Worm (Caenorhabditis elegans) whole organism, L4 larva: ENCODE results near the gene Y116A8C.25.

Source experiments
- D1046.2 ChIP-seq: fragments of 200-800 bp; sonication (Bioruptor generic); IDR thresholded peaks from 2 replicates; pipeline ENCODE4 v1.3.6; 2022; ENCODE audit warnings: missing genetic modification characterization, missing compliant biosample characterization
- R02D3.7 ChIP-seq: fragments of 150-350 bp; sonication (generic microtip); optimal IDR thresholded peaks from 3 replicates; lab custom pipeline; 2014; ENCODE audit warnings: missing biosample characterization, missing genetic modification characterization
- T26A8.4 ChIP-seq: fragments of 200-800 bp; sonication (Bioruptor generic); IDR thresholded peaks from 2 replicates; pipeline ENCODE4 v1.3.6; 2022; ENCODE audit warnings: missing genetic modification characterization, missing compliant biosample characterization
- Y48G9A.11 ChIP-seq: fragments of 200-800 bp; sonication (Bioruptor generic); IDR thresholded peaks from 2 replicates; pipeline ENCODE4 v1.3.6; 2022; ENCODE audit warnings: missing genetic modification reagents, missing genetic modification characterization, missing compliant biosample characterization
- Y75B8A.6 ChIP-seq: fragments of 200-800 bp; sonication (Bioruptor generic); IDR thresholded peaks from 2 replicates; pipeline ENCODE4 v1.3.6; 2022; ENCODE audit warnings: missing genetic modification reagents, missing genetic modification characterization, missing compliant biosample characterization
- ZK546.5 ChIP-seq, 2 experiments: sonication (generic microtip); optimal IDR thresholded peaks; 2 replicates each; lab custom pipeline; 2017; ENCODE audit warnings: missing biosample characterization in 2 of 2, missing genetic modification characterization in 2 of 2
- ama-1 ChIP-seq: fragments of 150-350 bp; optimal IDR thresholded peaks from 2 replicates; lab custom pipeline; 2014; ENCODE audit warnings: inconsistent platforms, mixed read lengths
- attf-4 ChIP-seq: sonication (generic microtip); optimal IDR thresholded peaks from 3 replicates; lab custom pipeline; 2017; ENCODE audit warnings: missing biosample characterization, missing genetic modification characterization
- ceh-28 ChIP-seq: fragments of 150-350 bp; optimal IDR thresholded peaks from 2 replicates; lab custom pipeline; 2014; ENCODE audit warnings: missing biosample characterization, missing genetic modification reagents, missing genetic modification characterization
- ceh-44 ChIP-seq: fragments of 200-800 bp; sonication (Bioruptor generic); IDR thresholded peaks from 2 replicates; pipeline ENCODE4 v1.3.6; 2022; ENCODE audit warnings: missing genetic modification reagents, missing genetic modification characterization, missing compliant biosample characterization
- ceh-82 ChIP-seq: sonication (generic microtip); optimal IDR thresholded peaks from 2 replicates; lab custom pipeline; 2017; ENCODE audit warnings: missing biosample characterization, missing genetic modification characterization
- dmd-8 ChIP-seq: fragments of 200-800 bp; sonication (Bioruptor generic); IDR thresholded peaks from 2 replicates; pipeline ENCODE4 v1.3.6; 2022; ENCODE audit warnings: missing genetic modification characterization, missing compliant biosample characterization
- dve-1 ChIP-seq: sonication (generic microtip); optimal IDR thresholded peaks from 2 replicates; lab custom pipeline; 2017; ENCODE audit warnings: antibody characterized with exemption, mild to moderate bottlenecking, missing genetic modification characterization, missing compliant biosample characterization; ENCODE audit not compliant: insufficient read depth
- egl-43 ChIP-seq: fragments of 200-800 bp; sonication (Bioruptor generic); IDR thresholded peaks from 2 replicates; pipeline ENCODE4 v1.3.6; 2022; ENCODE audit warnings: missing genetic modification reagents, missing genetic modification characterization, missing compliant biosample characterization
- fos-1 ChIP-seq: fragments of 150-350 bp; optimal IDR thresholded peaks from 2 replicates; lab custom pipeline; 2014; ENCODE audit warnings: missing biosample characterization, missing genetic modification characterization
- gei-8 ChIP-seq: fragments of 200-800 bp; sonication (Bioruptor generic); optimal IDR thresholded peaks from 2 replicates; lab custom pipeline; 2018; ENCODE audit warnings: mild to moderate bottlenecking, missing genetic modification characterization, missing compliant biosample characterization
- lim-7 ChIP-seq: fragments of 200-800 bp; sonication (Bioruptor generic); IDR thresholded peaks from 2 replicates; pipeline ENCODE4 v1.3.6; 2022; ENCODE audit warnings: missing genetic modification characterization, missing compliant biosample characterization
- lin-1 ChIP-seq: fragments of 200-800 bp; sonication (Bioruptor generic); IDR thresholded peaks from 2 replicates; pipeline ENCODE4 v1.3.6; 2022; ENCODE audit warnings: missing genetic modification reagents, missing genetic modification characterization, missing compliant biosample characterization
- lin-29 ChIP-seq: fragments of 200-800 bp; sonication (Bioruptor generic); IDR thresholded peaks from 2 replicates; pipeline ENCODE4 v1.3.6; 2022; ENCODE audit warnings: missing genetic modification reagents, missing genetic modification characterization, missing compliant biosample characterization
- lin-38 ChIP-seq: fragments of 200-800 bp; sonication (Bioruptor generic); IDR thresholded peaks from 2 replicates; pipeline ENCODE4 v1.3.6; 2022; ENCODE audit warnings: missing genetic modification reagents, missing genetic modification characterization, missing compliant biosample characterization
- madf-5 ChIP-seq, 2 experiments: fragments of 200-800 bp; sonication (Bioruptor generic); IDR thresholded peaks; 2 replicates each; pipeline ENCODE4 v1.3.6; 2022; ENCODE audit warnings: missing compliant biosample characterization in 2 of 2, missing genetic modification characterization in 2 of 2
- mdl-1 ChIP-seq, 2 experiments: fragments of 150-350 bp in 1 of 2; sonication (generic microtip) in 1 of 2; optimal IDR thresholded peaks; 2 replicates each; lab custom pipeline; 2014 to 2017; ENCODE audit warnings: missing biosample characterization in 2 of 2, missing genetic modification characterization in 2 of 2
- mdt-29 ChIP-seq: fragments of 200-800 bp; sonication (Bioruptor generic); IDR thresholded peaks from 2 replicates; pipeline ENCODE4 v1.3.6; 2022; ENCODE audit warnings: missing genetic modification reagents, missing genetic modification characterization, missing compliant biosample characterization
- mep-1 ChIP-seq: fragments of 150-350 bp; sonication (generic microtip); optimal IDR thresholded peaks from 3 replicates; lab custom pipeline; 2014; ENCODE audit warnings: missing biosample characterization, missing genetic modification characterization
- mes-2 ChIP-seq: sonication (generic microtip); optimal IDR thresholded peaks from 2 replicates; lab custom pipeline; 2016; ENCODE audit warnings: missing genotype, mild to moderate bottlenecking, missing genetic modification characterization, missing compliant biosample characterization; ENCODE audit not compliant: poor library complexity, severe bottlenecking
- mxl-3 ChIP-seq: fragments of 200-800 bp; sonication (Bioruptor generic); optimal IDR thresholded peaks from 2 replicates; lab custom pipeline; 2018; ENCODE audit warnings: mild to moderate bottlenecking, missing genetic modification characterization, missing compliant biosample characterization
- nhr-111 ChIP-seq: fragments of 200-800 bp; sonication (Bioruptor generic); optimal IDR thresholded peaks from 2 replicates; lab custom pipeline; 2018; ENCODE audit warnings: mild to moderate bottlenecking, missing genetic modification characterization, missing compliant biosample characterization
- nhr-41 ChIP-seq: fragments of 200-800 bp; sonication (Bioruptor generic); IDR thresholded peaks from 2 replicates; pipeline ENCODE4 v1.3.6; 2022; ENCODE audit warnings: missing genetic modification reagents, missing genetic modification characterization, missing compliant biosample characterization
- rbr-2 ChIP-seq: sonication (generic microtip); optimal IDR thresholded peaks from 2 replicates; lab custom pipeline; 2016; ENCODE audit warnings: missing genotype, missing genetic modification characterization, missing compliant biosample characterization
- saeg-2 ChIP-seq: fragments of 200-800 bp; sonication (Bioruptor generic); IDR thresholded peaks from 2 replicates; pipeline ENCODE4 v1.3.6; 2022; ENCODE audit warnings: missing genetic modification reagents, missing genetic modification characterization, missing compliant biosample characterization
- snpc-1.2 ChIP-seq: fragments of 200-800 bp; sonication (Bioruptor generic); IDR thresholded peaks from 2 replicates; pipeline ENCODE4 v1.3.6; 2022; ENCODE audit warnings: missing genetic modification reagents, missing genetic modification characterization, missing compliant biosample characterization
- unc-39 ChIP-seq: sonication (generic microtip); optimal IDR thresholded peaks from 2 replicates; lab custom pipeline; 2017; ENCODE audit warnings: missing biosample characterization, missing genetic modification characterization
- zfp-3 ChIP-seq: fragments of 200-800 bp; sonication (Bioruptor generic); conservative IDR thresholded peaks from 2 replicates; pipeline ENCODE4 v1.3.6; 2022; ENCODE audit warnings: missing genetic modification reagents, missing genetic modification characterization, missing compliant biosample characterization
- zip-11 ChIP-seq: fragments of 200-800 bp; sonication (Bioruptor generic); IDR thresholded peaks from 2 replicates; pipeline ENCODE4 v1.3.6; 2022; ENCODE audit warnings: missing genetic modification characterization, missing compliant biosample characterization
- ztf-11 ChIP-seq: fragments of 150-350 bp; optimal IDR thresholded peaks from 2 replicates; lab custom pipeline; 2014; ENCODE audit warnings: missing biosample characterization, missing genetic modification characterization

Y116A8C.25 gene

ce11 chrIV:17116345-17116744 lies 37.8 kb upstream of the Y116A8C.25 start, which contains the start of gene cyn-13:
cyn-13 (minus strand) TSS chrIV:17116657.
- TF ChIP-seq D1046.2 (GFP tag; lab: Robert Waterston, UW): 0 out of 2 replicates have a peak, but pooled peaks have one; percentile 54
- TF ChIP-seq madf-5 (GFP tag; IDR thresholded peaks at IDR 0.05; lab: Robert Waterston, UW): no peak
- TF ChIP-seq mes-2: no peak
- peak; percentile 47; the same call in 1 of the 2 replicates for TF ChIP-seq Y48G9A.11
- TF ChIP-seq lin-1 (GFP tag; lab: Robert Waterston, UW): no peak
- TF ChIP-seq snpc-1.2 (GFP tag; lab: Robert Waterston, UW): peak; percentile 22; the same call in 1 of the 2 replicates
- 0 out of 2 replicates have a peak, but pooled peaks have one; percentile 12 for TF ChIP-seq mdt-29 (GFP tag; lab: Robert Waterston, UW)
- no peak for TF ChIP-seq mdl-1 (tag; optimal IDR thresholded peaks at IDR 0.05; lab: Kevin White, UChicago)
- 0 out of 2 replicates have a peak, but pooled peaks have one; percentile 53 for TF ChIP-seq lim-7 (GFP tag; lab: Robert Waterston, UW)
- peak; percentile 73 for TF ChIP-seq ama-1 (lab: Kevin White, UChicago)
- no peak for TF ChIP-seq zip-11 (GFP tag; lab: Robert Waterston, UW)
- TF ChIP-seq saeg-2: no peak

- no peak for TF ChIP-seq ceh-28
These were observed 33.3 kb upstream of the Y116A8C.25 start, which contains the start of gene Y116A8C.33 for ce11 chrIV:17111813-17112212. Y116A8C.33 (plus strand) TSS chrIV:17112113.

ce11 chrIV:17110882-17111281 lies 32.3 kb upstream of the Y116A8C.25 start, which contains the start of gene sfa-1:
sfa-1 (minus strand) TSS chrIV:17110982.
- TF ChIP-seq ceh-44 (GFP tag; lab: Robert Waterston, UW) (no peak), madf-5 (GFP tag; IDR thresholded peaks at IDR 0.05; lab: Robert Waterston, UW) (no peak), unc-39 (tag; lab: Kevin White, UChicago) (no peak), T26A8.4 (GFP tag; lab: Robert Waterston, UW) (no peak), zfp-3 (no peak), gei-8 (GFP tag; lab: Kevin White, UChicago) (no peak), dmd-8 (GFP tag; lab: Robert Waterston, UW) (no peak), nhr-111 (GFP tag; lab: Kevin White, UChicago) (no peak), mep-1 (tag; lab: Kevin White, UChicago) (no peak), ztf-11 (tag; lab: Kevin White, UChicago) (no peak), R02D3.7 (tag; lab: Kevin White, UChicago) (no peak), ceh-28 (no peak), ceh-82 (no peak), Y75B8A.6 (GFP tag; lab: Robert Waterston, UW) (no peak), nhr-41 (GFP tag; lab: Robert Waterston, UW) (no peak), lin-38 (GFP tag; lab: Robert Waterston, UW) (no peak), egl-43 (GFP tag; lab: Robert Waterston, UW) (no peak)

- no peak for TF ChIP-seq nhr-41 (GFP tag; lab: Robert Waterston, UW)
- no peak for TF ChIP-seq dve-1 (tag; lab: Kevin White, UChicago)
- no peak for TF ChIP-seq rbr-2 (tag; lab: Kevin White, UChicago)
- TF ChIP-seq mxl-3: no peak
- TF ChIP-seq ZK546.5 (tag; optimal IDR thresholded peaks at IDR 0.05; lab: Kevin White, UChicago): no peak
- no peak for TF ChIP-seq fos-1 (tag; lab: Kevin White, UChicago)
- TF ChIP-seq lin-29 (GFP tag; lab: Robert Waterston, UW): no peak
- TF ChIP-seq saeg-2: no peak
- TF ChIP-seq attf-4 (tag; lab: Kevin White, UChicago): no peak
These were observed 30.9 kb upstream of the Y116A8C.25 start for ce11 chrIV:17109436-17109835.
